Worm (Caenorhabditis elegans): ENCODE measurements around the gene scl-6.

DNA sequence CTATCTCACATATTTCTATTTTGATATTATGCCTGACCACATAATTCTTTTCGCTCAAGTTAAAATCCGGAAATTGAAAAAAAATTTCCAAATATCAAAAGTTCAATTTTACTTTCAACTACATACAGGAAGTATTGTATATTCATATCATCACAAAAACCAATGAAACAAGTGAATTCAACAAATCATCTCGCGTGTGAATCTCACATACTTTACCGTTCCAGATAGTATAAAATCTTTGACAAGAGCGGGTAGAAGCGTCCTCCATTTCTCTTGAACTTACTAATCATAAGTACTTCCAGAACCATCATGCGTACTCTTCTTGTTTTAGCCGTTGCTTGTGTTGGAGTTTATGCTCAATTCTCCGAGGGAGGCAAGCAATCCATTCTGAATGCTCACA is 2.9 kb downstream of the scl-6 start, which contains the start of gene scl-8:
- TF ChIP-seq nhr-77 (tag; optimal IDR thresholded peaks at IDR 0.05) (no peak), nhr-11 (tag; optimal IDR thresholded peaks at IDR 0.05) (no peak), nhr-76 (tag; optimal IDR thresholded peaks at IDR 0.05) (no peak), fos-1 (tag; optimal IDR thresholded peaks at IDR 0.05) (no peak), nfya-1 (tag; optimal IDR thresholded peaks at IDR 0.05; ENCODE audit: insufficient read depth) (no peak), snpc-4 (tag; optimal IDR thresholded peaks at IDR 0.05) (no peak), zag-1 (tag; optimal IDR thresholded peaks at IDR 0.05) (no peak), ceh-82 (tag; optimal IDR thresholded peaks at IDR 0.05) (no peak), ceh-28 (tag; optimal IDR thresholded peaks at IDR 0.05) (no peak), ztf-11 (tag; optimal IDR thresholded peaks at IDR 0.05) (no peak), elt-1 (tag; optimal IDR thresholded peaks at IDR 0.05) (no peak), unc-62 (GFP tag; optimal IDR thresholded peaks at IDR 0.05) (no peak)

All from whole organism, L3 larva.